Fruit fly (Drosophila melanogaster): ENCODE results near the gene sog.
A peak's percentile ranks its signal among the peaks of the same experiment; 100 is the strongest.

Gene sog

dm6 chrX:15554256-15554678 is 79.0 kb downstream of the sog start, which contains the start of gene Ac13E (continued):
- peak; percentile 77 for TF ChIP-seq twi (tag; optimal IDR thresholded peaks at IDR 0.05)
- TF ChIP-seq peb (GFP tag; IDR thresholded peaks at IDR 0.05): peak; percentile 79; the same call in 1 of the 2 replicates
- TF ChIP-seq sim (GFP tag; IDR thresholded peaks at IDR 0.05): peak; percentile 75
- peak; percentile 56 for TF ChIP-seq cato (GFP tag; optimal IDR thresholded peaks at IDR 0.05; ENCODE audit: borderline replicate concordance)
- peak; percentile 94 for TF ChIP-seq Fer1 (GFP tag; optimal IDR thresholded peaks at IDR 0.05)
- TF ChIP-seq jing (GFP tag; optimal IDR thresholded peaks at IDR 0.05): peak; percentile 80
